Worm (Caenorhabditis elegans) whole organism, early embryonic: ENCODE measurements around the gene bus-5.

Experiments used
- B0310.2 ChIP-seq: sonication (generic microtip); optimal IDR thresholded peaks from 2 replicates; lab custom pipeline; 2016; ENCODE audit warnings: mild to moderate bottlenecking, missing genetic modification characterization, missing compliant biosample characterization
- F13C5.2 ChIP-seq: sonication (generic microtip); optimal IDR thresholded peaks from 2 replicates; lab custom pipeline; 2017; ENCODE audit warnings: mild to moderate bottlenecking, missing genetic modification characterization, inconsistent platforms, missing compliant biosample characterization
- ama-1 ChIP-seq: fragments of 150-350 bp; optimal IDR thresholded peaks from 2 replicates; lab custom pipeline; 2014
- ceh-36 ChIP-seq: sonication (generic microtip); optimal IDR thresholded peaks from 2 replicates; lab custom pipeline; 2016; ENCODE audit warnings: missing genetic modification characterization, inconsistent platforms, missing compliant biosample characterization
- ets-7 ChIP-seq: sonication (generic microtip); optimal IDR thresholded peaks from 2 replicates; lab custom pipeline; 2016; ENCODE audit warnings: missing genotype, missing genetic modification characterization, missing compliant biosample characterization
- flt-1 ChIP-seq: fragments of 200-800 bp; sonication (Bioruptor generic); IDR thresholded peaks from 2 replicates; pipeline ENCODE4 v1.3.6; 2022; ENCODE audit warnings: missing genetic modification characterization, missing compliant biosample characterization
- hmbx-1 ChIP-seq: sonication (generic microtip); optimal IDR thresholded peaks from 2 replicates; lab custom pipeline; 2016; ENCODE audit warnings: mild to moderate bottlenecking, missing genetic modification characterization, missing compliant biosample characterization
- hmg-4 ChIP-seq: fragments of 200-800 bp; sonication (Bioruptor generic); optimal IDR thresholded peaks from 2 replicates; lab custom pipeline; 2018; ENCODE audit warnings: mild to moderate bottlenecking, missing genetic modification characterization, missing compliant biosample characterization
- hnd-1 ChIP-seq: sonication (generic microtip); optimal IDR thresholded peaks from 2 replicates; lab custom pipeline; 2016; ENCODE audit warnings: missing genetic modification characterization, missing compliant biosample characterization
- pes-1 ChIP-seq: fragments of 200-800 bp; sonication (Bioruptor generic); IDR thresholded peaks from 2 replicates; pipeline ENCODE4 v1.3.6; 2022; ENCODE audit warnings: missing genetic modification reagents, missing genetic modification characterization, missing compliant biosample characterization
- tbx-11 ChIP-seq: fragments of 200-800 bp; sonication (Bioruptor generic); IDR thresholded peaks from 2 replicates; pipeline ENCODE4 v1.3.6; 2022; ENCODE audit warnings: missing genetic modification characterization, missing compliant biosample characterization
- tbx-37 ChIP-seq: fragments of 200-800 bp; sonication (Bioruptor generic); conservative IDR thresholded peaks from 2 replicates; pipeline ENCODE4 v1.3.6; 2022; ENCODE audit warnings: missing genetic modification reagents, missing genetic modification characterization, missing compliant biosample characterization

ce11 chrX:2096804-2097203, 16.1 kb downstream of the bus-5 start, which contains the start of gene T21D9.2:
- TF ChIP-seq tbx-11 (GFP tag; lab: Robert Waterston, UW), result no peak
- no peak for TF ChIP-seq ama-1
- TF ChIP-seq hnd-1 (tag; lab: Kevin White, UChicago), result no peak
- no peak for TF ChIP-seq hmg-4
- TF ChIP-seq pes-1 (GFP tag; lab: Robert Waterston, UW), result no peak
- no peak for TF ChIP-seq tbx-37
- no peak for TF ChIP-seq ceh-36 (tag; lab: Kevin White, UChicago)
- no peak for TF ChIP-seq hmbx-1
- no peak for TF ChIP-seq flt-1 (GFP tag; lab: Robert Waterston, UW)
- TF ChIP-seq F13C5.2 (tag; lab: Kevin White, UChicago), result no peak
- TF ChIP-seq B0310.2 (tag; lab: Kevin White, UChicago), result no peak
- no peak for TF ChIP-seq ets-7 (tag; lab: Kevin White, UChicago)
